Worm (Caenorhabditis elegans) whole organism, L4/young adult: ENCODE data around the gene patr-1.

Source experiments
- dao-5 ChIP-seq: sonication (generic microtip); optimal IDR thresholded peaks from 2 replicates; lab custom pipeline; 2016; ENCODE audit warnings: missing genotype, missing genetic modification characterization, moderate library complexity, missing compliant biosample characterization
- him-1 ChIP-seq: sonication (generic microtip); optimal IDR thresholded peaks from 2 replicates; lab custom pipeline; 2016; ENCODE audit warnings: missing genotype, missing genetic modification reagents, missing genetic modification characterization, missing compliant biosample characterization

DNA sequence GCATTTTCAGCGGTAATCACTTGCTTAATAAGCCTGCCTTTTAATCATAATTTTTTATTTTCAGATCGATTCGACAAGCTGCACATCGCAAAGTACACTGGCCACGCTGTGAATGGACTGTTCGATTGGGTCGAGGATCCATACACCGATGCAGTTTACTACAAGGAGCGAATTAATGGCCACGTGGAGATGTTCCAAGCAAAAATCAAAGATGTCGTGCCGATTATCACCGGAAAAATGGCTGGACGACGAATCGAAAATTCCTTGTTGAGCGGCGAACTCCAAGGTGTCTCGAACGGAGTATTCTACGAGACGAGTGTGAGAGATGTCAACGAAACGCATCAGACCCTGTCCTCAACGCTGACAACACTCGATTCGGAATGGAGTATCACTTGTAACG is 50.3 kb downstream of the patr-1 start:
- TF ChIP-seq dao-5 (no peak), him-1 (tag; lab: Kevin White, UChicago) (no peak)
